Fruit fly (Drosophila melanogaster) whole organism, wandering third instar larva: ENCODE data around the gene Grip128.

Experiments used
- Hr78 ChIP-seq: fragments of >200 bp; optimal IDR thresholded peaks from 2 replicates; lab custom pipeline; 2017; ENCODE audit warnings: missing biosample characterization, missing genetic modification characterization
- br ChIP-seq: fragments of 200-800 bp; sonication (Bioruptor generic); optimal IDR thresholded peaks from 2 replicates; lab custom pipeline; 2016; ENCODE audit warnings: missing biosample characterization, missing genetic modification characterization
- dsf ChIP-seq: sonication (Bioruptor generic); optimal IDR thresholded peaks from 2 replicates; lab custom pipeline; 2016; ENCODE audit warnings: missing biosample characterization, missing genetic modification characterization, borderline replicate concordance
- foxo ChIP-seq, 2 experiments: fragments of 200-800 bp; sonication (Bioruptor generic); optimal IDR thresholded peaks; 2 replicates in 1 of 2; 3 replicates in 1 of 2; lab custom pipeline; 2016 to 2017; ENCODE audit warnings: missing biosample characterization in 2 of 2, missing genetic modification characterization in 2 of 2
- pan ChIP-seq: fragments of >200 bp; optimal IDR thresholded peaks from 2 replicates; lab custom pipeline; 2017

DNA sequence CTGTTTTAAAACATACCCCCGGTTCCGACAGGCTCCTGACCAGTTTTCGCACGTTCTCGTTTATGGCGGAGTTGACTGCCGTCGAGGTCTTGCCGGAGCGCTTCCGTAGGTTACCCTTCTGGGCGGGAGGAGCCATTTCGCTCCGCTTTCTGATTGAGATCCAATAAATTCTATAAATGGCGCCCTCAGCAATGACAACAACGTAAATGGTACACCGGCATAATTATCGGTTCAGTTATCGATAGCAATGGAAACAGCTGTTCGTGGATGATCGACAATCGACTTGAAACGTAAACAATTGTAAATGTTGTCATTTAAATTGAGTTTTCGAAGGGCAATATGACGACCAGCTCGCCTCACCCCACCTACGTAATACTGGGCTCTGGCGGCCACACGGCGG lies at the start of gene Grip128, which contains the start of gene Alg14:
- no peak for TF ChIP-seq pan
- TF ChIP-seq Hr78 (GFP tag; lab: Kevin White, UChicago), result no peak
- no peak for TF ChIP-seq foxo (GFP tag; optimal IDR thresholded peaks at IDR 0.05; lab: Kevin White, UChicago)
- no peak for TF ChIP-seq dsf (GFP tag; lab: Kevin White, UChicago)
- no peak for TF ChIP-seq br (GFP tag; lab: Kevin White, UChicago)
